Fruit fly (Drosophila melanogaster): Measurements from ENCODE around the gene otu.

The otu gene

dm6 chrX:8493473-8493872 lies 4.1 kb upstream of the otu start (continued):
- TF ChIP-seq CG11560 (tag; IDR thresholded peaks at IDR 0.05) = no peak
- 0 out of 2 replicates have a peak, but pooled peaks have one; percentile 28 for TF ChIP-seq stc (GFP tag; IDR thresholded peaks at IDR 0.05)
- TF ChIP-seq sens (GFP tag) = peak; percentile 65
- peak; percentile 13 for TF ChIP-seq CG11504 (tag; optimal IDR thresholded peaks at IDR 0.05)
- TF ChIP-seq bowl (GFP tag; IDR thresholded peaks at IDR 0.05) = no peak
- no peak for TF ChIP-seq Neu2 (GFP tag; optimal IDR thresholded peaks at IDR 0.05; ENCODE audit: borderline replicate concordance)
- no peak for TF ChIP-seq ash1 (GFP tag; optimal IDR thresholded peaks at IDR 0.05)
- no peak for TF ChIP-seq CG10979 (tag; optimal IDR thresholded peaks at IDR 0.05)
- TF ChIP-seq sc (optimal IDR thresholded peaks at IDR 0.05) = no peak
- TF ChIP-seq sc (GFP tag; optimal IDR thresholded peaks at IDR 0.05) = no peak
- TF ChIP-seq Hmr (GFP tag; optimal IDR thresholded peaks at IDR 0.05) = peak; percentile 57
- peak; percentile 54 for TF ChIP-seq H2.0 (GFP tag; IDR thresholded peaks at IDR 0.05)
- no peak for TF ChIP-seq ase (GFP tag; IDR thresholded peaks at IDR 0.05)
- TF ChIP-seq pb (GFP tag; optimal IDR thresholded peaks at IDR 0.05) = no peak
- no peak for TF ChIP-seq tap (tag; optimal IDR thresholded peaks at IDR 0.05)
- TF ChIP-seq ab (GFP tag; optimal IDR thresholded peaks at IDR 0.05) = no peak
- TF ChIP-seq CG5180 (GFP tag; optimal IDR thresholded peaks at IDR 0.05) = no peak
- no peak for TF ChIP-seq CG4360 (GFP tag; IDR thresholded peaks at IDR 0.05)
- no peak for TF ChIP-seq zf30C (GFP tag; optimal IDR thresholded peaks at IDR 0.05)
- no peak for TF ChIP-seq onecut (GFP tag; IDR thresholded peaks at IDR 0.05)
- TF ChIP-seq Oli (tag; optimal IDR thresholded peaks at IDR 0.05) = peak; percentile 41
- no peak for TF ChIP-seq vfl (GFP tag; optimal IDR thresholded peaks at IDR 0.05)
- no peak for TF ChIP-seq tup (GFP tag; optimal IDR thresholded peaks at IDR 0.05)
- no peak for TF ChIP-seq da (GFP tag; optimal IDR thresholded peaks at IDR 0.05)
- no peak for TF ChIP-seq ATbp (GFP tag; optimal IDR thresholded peaks at IDR 0.05)
- no peak for TF ChIP-seq CG8290 (GFP tag; optimal IDR thresholded peaks at IDR 0.05)
- peak in 1 of 2 experiments; percentile 87 for TF ChIP-seq CG8290 (tag; optimal IDR thresholded peaks at IDR 0.05)
- TF ChIP-seq CG30403 (GFP tag; optimal IDR thresholded peaks at IDR 0.05) = peak; percentile 4
- TF ChIP-seq p53 (GFP tag; optimal IDR thresholded peaks at IDR 0.05) = no peak
- TF ChIP-seq Trl (optimal IDR thresholded peaks at IDR 0.05) = no peak
- peak; percentile 12 for TF ChIP-seq Trl (GFP tag; optimal IDR thresholded peaks at IDR 0.05)
- no peak for TF ChIP-seq nerfin-2 (GFP tag; IDR thresholded peaks at IDR 0.05; ENCODE audit: partially characterized antibody)
- peak; percentile 21 for TF ChIP-seq nau (GFP tag; optimal IDR thresholded peaks at IDR 0.05)
- TF ChIP-seq slbo (GFP tag; IDR thresholded peaks at IDR 0.05) = peak; percentile 69
- peak; percentile 56 for TF ChIP-seq CG3281 (GFP tag; optimal IDR thresholded peaks at IDR 0.05)
- peak; percentile 55; the same call in 1 of the 2 replicates for TF ChIP-seq E2f1 (GFP tag; IDR thresholded peaks at IDR 0.05)
- peak; percentile 3 for TF ChIP-seq CG12659 (GFP tag; optimal IDR thresholded peaks at IDR 0.05)
- no peak for TF ChIP-seq Mes4 (GFP tag; optimal IDR thresholded peaks at IDR 0.05)
- no peak for TF ChIP-seq CG15696 (tag; optimal IDR thresholded peaks at IDR 0.05)
- TF ChIP-seq Hmx (GFP tag; optimal IDR thresholded peaks at IDR 0.05) = no peak
- TF ChIP-seq CG2129 (GFP tag; IDR thresholded peaks at IDR 0.05; ENCODE audit: partially characterized antibody) = no peak
- TF ChIP-seq mld (GFP tag; IDR thresholded peaks at IDR 0.05; ENCODE audit: partially characterized antibody) = no peak
- no peak for TF ChIP-seq Adf1 (GFP tag; IDR thresholded peaks at IDR 0.05)
- TF ChIP-seq az2 (GFP tag; optimal IDR thresholded peaks at IDR 0.05) = no peak
- TF ChIP-seq z (GFP tag; IDR thresholded peaks at IDR 0.05) = peak; percentile 58; the same call in 1 of the 3 replicates
- TF ChIP-seq CG32772 (GFP tag; IDR thresholded peaks at IDR 0.05) = no peak
- no peak for TF ChIP-seq Sry-δ (GFP tag; optimal IDR thresholded peaks at IDR 0.05)
- no peak; the same call in 1 of the 2 replicates for TF ChIP-seq Oaz (GFP tag; IDR thresholded peaks at IDR 0.05)
- TF ChIP-seq Abd-B (GFP tag; optimal IDR thresholded peaks at IDR 0.05) = peak; percentile 38
- no peak for TF ChIP-seq toy (GFP tag; IDR thresholded peaks at IDR 0.05)
- TF ChIP-seq CG9437 (GFP tag; optimal IDR thresholded peaks at IDR 0.05) = no peak
- peak; percentile 35 for TF ChIP-seq grau (tag; optimal IDR thresholded peaks at IDR 0.05)
- TF ChIP-seq Fer3 (tag; optimal IDR thresholded peaks at IDR 0.05) = peak; percentile 43
